Fruit fly (Drosophila melanogaster): ENCODE measurements around the gene CG14556.

CG14556 gene

DNA sequence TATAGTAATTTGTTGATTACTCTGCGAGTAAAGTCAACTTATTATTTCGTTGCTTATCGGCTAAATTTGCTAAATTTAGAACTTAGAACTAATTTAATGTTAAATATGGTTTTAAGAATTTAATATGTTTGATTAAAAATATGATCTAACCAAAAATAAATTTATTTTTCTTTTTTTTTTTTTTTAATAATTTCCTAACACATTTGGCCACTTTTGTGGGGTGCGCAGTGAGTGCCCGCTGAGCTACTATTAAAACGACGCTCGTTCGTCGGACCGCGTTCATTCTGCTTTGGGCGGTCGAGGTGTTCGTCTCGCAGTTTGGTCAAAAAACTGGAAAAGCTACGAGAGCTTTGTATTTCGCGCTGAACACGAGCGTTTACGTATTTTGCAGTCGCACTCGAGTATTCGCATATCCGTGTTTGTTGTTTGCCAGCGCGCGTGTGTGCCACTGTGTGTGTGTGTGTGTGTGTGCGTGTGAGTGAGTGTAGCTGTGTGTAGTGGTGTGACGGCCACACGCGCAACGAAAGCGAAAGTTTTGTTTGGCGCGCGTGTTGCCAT, 19.8 kb upstream of the CG14556 start, which contains the start of gene Cipc (continued):
- TF ChIP-seq CG11560 (tag; IDR thresholded peaks at IDR 0.05) (0 out of 3 replicates have a peak, but pooled peaks have one; percentile 25), CG2678 (tag; optimal IDR thresholded peaks at IDR 0.05) (peak; percentile 90), Nf-YB (GFP tag; optimal IDR thresholded peaks at IDR 0.05) (peak; percentile 70), pita (GFP tag; optimal IDR thresholded peaks at IDR 0.05) (no peak), Dref (GFP tag; IDR thresholded peaks at IDR 0.05) (0 out of 2 replicates have a peak, but pooled peaks have one; percentile 34), CG13287 (GFP tag; IDR thresholded peaks at IDR 0.05; ENCODE audit: partially characterized antibody) (peak; percentile 32; the same call in 1 of the 2 replicates), CG34224 (GFP tag; IDR thresholded peaks at IDR 0.05; ENCODE audit: partially characterized antibody) (no peak), hth (optimal IDR thresholded peaks at IDR 0.05) (no peak), gro (GFP tag; optimal IDR thresholded peaks at IDR 0.05) (peak; percentile 89), aop (GFP tag; IDR thresholded peaks at IDR 0.05) (peak; percentile 23; the same call in 1 of the 2 replicates), CG7786 (GFP tag; optimal IDR thresholded peaks at IDR 0.05) (no peak), lab (GFP tag; optimal IDR thresholded peaks at IDR 0.05) (peak; percentile 88), Abd-B (GFP tag; optimal IDR thresholded peaks at IDR 0.05) (peak; percentile 54), CG8388 (GFP tag; optimal IDR thresholded peaks at IDR 0.05) (peak; percentile 61), Drgx (GFP tag; IDR thresholded peaks at IDR 0.05) (peak; percentile 75), croc (GFP tag; conservative IDR thresholded peaks at IDR 0.05) (peak; percentile 55; the same call in 2 of the 3 replicates), Oli (tag; optimal IDR thresholded peaks at IDR 0.05) (peak; percentile 78), ci (GFP tag; IDR thresholded peaks at IDR 0.05) (peak; percentile 77; the same call in 2 of the 3 replicates), Blimp-1 (GFP tag; optimal IDR thresholded peaks at IDR 0.05) (peak; percentile 85), CG12299 (tag; optimal IDR thresholded peaks at IDR 0.05) (peak; percentile 41), HLH3B (GFP tag; IDR thresholded peaks at IDR 0.05) (peak; percentile 66), CG8290 (GFP tag; optimal IDR thresholded peaks at IDR 0.05) (no peak), CG8290 (tag; optimal IDR thresholded peaks at IDR 0.05) (peak in 1 of 2 experiments; percentile 74), tup (GFP tag; optimal IDR thresholded peaks at IDR 0.05) (peak; percentile 8), odd (GFP tag; optimal IDR thresholded peaks at IDR 0.05) (peak; percentile 82), CG5245 (GFP tag; optimal IDR thresholded peaks at IDR 0.05) (peak; percentile 66), sens-2 (GFP tag; IDR thresholded peaks at IDR 0.05) (no peak), CG11695 (GFP tag; IDR thresholded peaks at IDR 0.05) (peak; percentile 84), phol (tag; optimal IDR thresholded peaks at IDR 0.05) (peak; percentile 72), CG4820 (GFP tag; optimal IDR thresholded peaks at IDR 0.05) (peak; percentile 59), Eip74EF (GFP tag; optimal IDR thresholded peaks at IDR 0.05) (peak in 1 of 2 experiments; percentile 87), z (GFP tag; IDR thresholded peaks at IDR 0.05) (0 out of 3 replicates have a peak, but pooled peaks have one; percentile 27), sug (tag; optimal IDR thresholded peaks at IDR 0.05) (peak; percentile 82), CG14050 (GFP tag; IDR thresholded peaks at IDR 0.05) (peak; percentile 73), Ravus (GFP tag; IDR thresholded peaks at IDR 0.05) (peak; percentile 42), ssp (GFP tag; IDR thresholded peaks at IDR 0.05) (no peak), vvl (GFP tag; IDR thresholded peaks at IDR 0.05) (peak; percentile 83), Awh (GFP tag; IDR thresholded peaks at IDR 0.05) (peak; percentile 38; the same call in 1 of the 2 replicates), Asciz (GFP tag; optimal IDR thresholded peaks at IDR 0.05) (peak; percentile 77), peb (GFP tag; IDR thresholded peaks at IDR 0.05) (no peak), CG4328 (GFP tag; optimal IDR thresholded peaks at IDR 0.05) (peak; percentile 79), slbo (GFP tag; IDR thresholded peaks at IDR 0.05) (peak; percentile 73), CG10321 (GFP tag; IDR thresholded peaks at IDR 0.05) (no peak), ewg (GFP tag; optimal IDR thresholded peaks at IDR 0.05) (peak; percentile 38), luna (GFP tag; optimal IDR thresholded peaks at IDR 0.05) (no peak), CG11696 (GFP tag; IDR thresholded peaks at IDR 0.05) (peak; percentile 20; the same call in 1 of the 2 replicates), MBD-R2 (GFP tag; IDR thresholded peaks at IDR 0.05) (peak; percentile 17; the same call in 1 of the 2 replicates), Hey (tag; optimal IDR thresholded peaks at IDR 0.05) (peak; percentile 64), CG16863 (GFP tag; optimal IDR thresholded peaks at IDR 0.05) (peak; percentile 7), esg (GFP tag; conservative IDR thresholded peaks at IDR 0.05) (no peak; the same call in 1 of the 2 replicates)

All from whole organism, embryonic.